Fruit fly (Drosophila melanogaster): ENCODE results near the gene CG32112.
A peak's percentile ranks its signal among the peaks of the same experiment; 100 is the strongest.

The CG32112 gene

dm6 chr3L:12792933-12793448, 51.5 kb downstream of the CG32112 start:
- peak; percentile 63 for TF ChIP-seq Nf-YC (tag; optimal IDR thresholded peaks at IDR 0.05)
- peak; percentile 30 for TF ChIP-seq tio (GFP tag; optimal IDR thresholded peaks at IDR 0.05)
- peak; percentile 15 for TF ChIP-seq CG15011 (GFP tag; optimal IDR thresholded peaks at IDR 0.05)
- TF ChIP-seq CG18262 (tag; optimal IDR thresholded peaks at IDR 0.05), result peak; percentile 77
- TF ChIP-seq CG32532 (GFP tag; IDR thresholded peaks at IDR 0.05), result peak; percentile 62
- TF ChIP-seq Asciz (GFP tag; optimal IDR thresholded peaks at IDR 0.05), result peak; percentile 48
- peak; percentile 59 for TF ChIP-seq Oli (tag; optimal IDR thresholded peaks at IDR 0.05)
- TF ChIP-seq Dip3 (GFP tag; optimal IDR thresholded peaks at IDR 0.05), result peak; percentile 36
- TF ChIP-seq lab (GFP tag; optimal IDR thresholded peaks at IDR 0.05), result peak; percentile 66
- TF ChIP-seq dmrt99B (tag; optimal IDR thresholded peaks at IDR 0.05), result peak; percentile 76
- TF ChIP-seq cwo (GFP tag; optimal IDR thresholded peaks at IDR 0.05), result peak; percentile 66
- TF ChIP-seq CG43689 (GFP tag; IDR thresholded peaks at IDR 0.05), result no peak
- peak; percentile 60 for TF ChIP-seq lilli (GFP tag; optimal IDR thresholded peaks at IDR 0.05)
- peak; percentile 50; the same call in 1 of the 2 replicates for TF ChIP-seq Ptx1 (GFP tag; IDR thresholded peaks at IDR 0.05)
- no peak for TF ChIP-seq CG14965 (GFP tag; optimal IDR thresholded peaks at IDR 0.05; ENCODE audit: borderline replicate concordance)
- no peak for TF ChIP-seq CG30020 (tag; optimal IDR thresholded peaks at IDR 0.05)
- peak; percentile 17 for TF ChIP-seq zfh2 (GFP tag; optimal IDR thresholded peaks at IDR 0.05)
- peak in 1 of 2 experiments; percentile 79 for TF ChIP-seq Hr51 (GFP tag; optimal IDR thresholded peaks at IDR 0.05)
- peak in 1 of 2 experiments; percentile 21 for TF ChIP-seq Hr78 (GFP tag; optimal IDR thresholded peaks at IDR 0.05)
- peak; percentile 45 for TF ChIP-seq fd96Cb (tag; optimal IDR thresholded peaks at IDR 0.05)
- 0 out of 2 replicates have a peak, but pooled peaks have one; percentile 10 for TF ChIP-seq CG31224 (GFP tag; IDR thresholded peaks at IDR 0.05)
- peak; percentile 8 for TF ChIP-seq kay (GFP tag; optimal IDR thresholded peaks at IDR 0.05)
- peak; percentile 84 for TF ChIP-seq Drgx (GFP tag; IDR thresholded peaks at IDR 0.05)
- peak; percentile 17 for TF ChIP-seq CG12104 (GFP tag; optimal IDR thresholded peaks at IDR 0.05)
- TF ChIP-seq unpg (GFP tag; optimal IDR thresholded peaks at IDR 0.05), result peak; percentile 77
- peak; percentile 64 for TF ChIP-seq run (tag; optimal IDR thresholded peaks at IDR 0.05)
- peak; percentile 48 for TF ChIP-seq Camta (GFP tag; optimal IDR thresholded peaks at IDR 0.05)
- TF ChIP-seq Hmr (GFP tag; optimal IDR thresholded peaks at IDR 0.05), result peak; percentile 68
- TF ChIP-seq CG14050 (GFP tag; IDR thresholded peaks at IDR 0.05), result 0 out of 3 replicates have a peak, but pooled peaks have one; percentile 9
- TF ChIP-seq nau (GFP tag; optimal IDR thresholded peaks at IDR 0.05), result peak; percentile 36
- no peak for TF ChIP-seq ham (GFP tag; IDR thresholded peaks at IDR 0.05)
- peak; percentile 42 for TF ChIP-seq CG15073 (GFP tag; optimal IDR thresholded peaks at IDR 0.05)
- TF ChIP-seq Fer3 (tag; optimal IDR thresholded peaks at IDR 0.05), result peak; percentile 76
- TF ChIP-seq CG3847 (GFP tag; IDR thresholded peaks at IDR 0.05), result peak; percentile 47
- TF ChIP-seq CG8388 (GFP tag; optimal IDR thresholded peaks at IDR 0.05), result peak; percentile 67
- TF ChIP-seq CG17359 (tag; optimal IDR thresholded peaks at IDR 0.05), result peak; percentile 69
- peak; percentile 47 for TF ChIP-seq org-1 (GFP tag; optimal IDR thresholded peaks at IDR 0.05)
- no peak for TF ChIP-seq wek (GFP tag; optimal IDR thresholded peaks at IDR 0.05)
- no peak for TF ChIP-seq CG2129 (GFP tag; IDR thresholded peaks at IDR 0.05; ENCODE audit: partially characterized antibody)
- peak; percentile 56 for TF ChIP-seq sug (tag; optimal IDR thresholded peaks at IDR 0.05)
- peak; percentile 27 for TF ChIP-seq mirr (GFP tag; optimal IDR thresholded peaks at IDR 0.05)
- peak; percentile 60 for TF ChIP-seq CG13624 (GFP tag; optimal IDR thresholded peaks at IDR 0.05)
- peak; percentile 1 for TF ChIP-seq NC2β (GFP tag; optimal IDR thresholded peaks at IDR 0.05)
- peak; percentile 10 for TF ChIP-seq CG18476 (GFP tag; optimal IDR thresholded peaks at IDR 0.05)
- TF ChIP-seq CG4854 (GFP tag; optimal IDR thresholded peaks at IDR 0.05), result peak; percentile 23
- TF ChIP-seq CG18599 (GFP tag; optimal IDR thresholded peaks at IDR 0.05), result peak; percentile 72
- peak; percentile 37 for TF ChIP-seq odd (GFP tag; optimal IDR thresholded peaks at IDR 0.05)
- TF ChIP-seq H15 (GFP tag; IDR thresholded peaks at IDR 0.05), result no peak
- peak; percentile 86 for TF ChIP-seq gem (tag; optimal IDR thresholded peaks at IDR 0.05)
